Worm (Caenorhabditis elegans): ENCODE data around the gene gck-4.

ce11 chrX:13632245-13632644 lies 44.7 kb upstream of the gck-4 start:
- TF ChIP-seq ztf-29 (GFP tag; IDR thresholded peaks at IDR 0.05) (no peak), med-1 (GFP tag; optimal IDR thresholded peaks at IDR 0.05; ENCODE audit: insufficient read depth) (no peak), klf-2 (GFP tag; conservative IDR thresholded peaks at IDR 0.05) (no peak)
